Worm (Caenorhabditis elegans) whole organism, young adult: ENCODE results near the gene F20B6.4.
"Not testable (repeated sequence)": the region's sequence is repeated elsewhere in the genome, so short reads cannot be mapped to it uniquely, and the experiment has no call there.

Source experiments
- T07F8.4 ChIP-seq: sonication (generic microtip); optimal IDR thresholded peaks from 2 replicates; lab custom pipeline; 2016; ENCODE audit warnings: mild to moderate bottlenecking, missing genetic modification characterization, moderate library complexity, missing compliant biosample characterization
- atf-7 ChIP-seq: sonication (generic microtip); optimal IDR thresholded peaks from 2 replicates; lab custom pipeline; 2017; ENCODE audit warnings: mild to moderate bottlenecking, missing genetic modification characterization, missing compliant biosample characterization
- snpc-1.1 ChIP-seq: sonication (generic microtip); optimal IDR thresholded peaks from 2 replicates; lab custom pipeline; 2017; ENCODE audit warnings: missing genetic modification characterization, mild to moderate bottlenecking, missing compliant biosample characterization, antibody characterized with exemption, moderate library complexity, missing genotype, missing genetic modification reagents; ENCODE audit not compliant: insufficient read depth
- unc-62 ChIP-seq: fragments of 150-350 bp; optimal IDR thresholded peaks from 2 replicates; lab custom pipeline; 2014; ENCODE audit warnings: missing biosample characterization, missing genetic modification reagents, missing genetic modification characterization

ce11 chrX:4204799-4205198 is 8.5 kb upstream of the F20B6.4 start:
- not testable (repeated sequence) for TF ChIP-seq snpc-1.1; unc-62; T07F8.4 (tag; lab: Kevin White, UChicago); atf-7 (tag; lab: Kevin White, UChicago)
